Worm (Caenorhabditis elegans) whole organism, early embryonic: Measurements from ENCODE around the gene F41H10.3.

Experiments used
- B0310.2 ChIP-seq: sonication (generic microtip); optimal IDR thresholded peaks from 2 replicates; lab custom pipeline; 2016; ENCODE audit warnings: mild to moderate bottlenecking, missing genetic modification characterization, missing compliant biosample characterization
- F13C5.2 ChIP-seq: sonication (generic microtip); optimal IDR thresholded peaks from 2 replicates; lab custom pipeline; 2017; ENCODE audit warnings: mild to moderate bottlenecking, missing genetic modification characterization, inconsistent platforms, missing compliant biosample characterization
- ama-1 ChIP-seq: fragments of 150-350 bp; optimal IDR thresholded peaks from 2 replicates; lab custom pipeline; 2014
- ceh-36 ChIP-seq: sonication (generic microtip); optimal IDR thresholded peaks from 2 replicates; lab custom pipeline; 2016; ENCODE audit warnings: missing genetic modification characterization, inconsistent platforms, missing compliant biosample characterization
- flt-1 ChIP-seq: fragments of 200-800 bp; sonication (Bioruptor generic); IDR thresholded peaks from 2 replicates; pipeline ENCODE4 v1.3.6; 2022; ENCODE audit warnings: missing genetic modification characterization, missing compliant biosample characterization
- pes-1 ChIP-seq: fragments of 200-800 bp; sonication (Bioruptor generic); IDR thresholded peaks from 2 replicates; pipeline ENCODE4 v1.3.6; 2022; ENCODE audit warnings: missing genetic modification reagents, missing genetic modification characterization, missing compliant biosample characterization
- scrt-1 ChIP-seq: fragments of 200-800 bp; sonication (Bioruptor generic); IDR thresholded peaks from 2 replicates; pipeline ENCODE4 v1.3.6; 2022; ENCODE audit warnings: missing genetic modification characterization, missing compliant biosample characterization
- sea-1 ChIP-seq: fragments of 200-800 bp; sonication (Bioruptor generic); conservative IDR thresholded peaks from 2 replicates; pipeline ENCODE4 v1.3.6; 2022; ENCODE audit warnings: missing genetic modification characterization, missing compliant biosample characterization
- tbx-37 ChIP-seq: fragments of 200-800 bp; sonication (Bioruptor generic); conservative IDR thresholded peaks from 2 replicates; pipeline ENCODE4 v1.3.6; 2022; ENCODE audit warnings: missing genetic modification reagents, missing genetic modification characterization, missing compliant biosample characterization
- tra-4 ChIP-seq: sonication (generic microtip); optimal IDR thresholded peaks from 2 replicates; lab custom pipeline; 2017; ENCODE audit warnings: missing genetic modification characterization, missing compliant biosample characterization

- no peak for TF ChIP-seq ama-1 (lab: Kevin White, UChicago)
- no peak for TF ChIP-seq pes-1 (GFP tag; lab: Robert Waterston, UW)
- no peak for TF ChIP-seq sea-1 (GFP tag; lab: Robert Waterston, UW)
- TF ChIP-seq ceh-36 (tag; lab: Kevin White, UChicago): no peak
- TF ChIP-seq B0310.2 (tag; lab: Kevin White, UChicago): no peak
- TF ChIP-seq scrt-1: no peak
- no peak for TF ChIP-seq tra-4 (tag; lab: Kevin White, UChicago)
- no peak for TF ChIP-seq tbx-37 (GFP tag; lab: Robert Waterston, UW)
- TF ChIP-seq F13C5.2 (tag; lab: Kevin White, UChicago): no peak
- no peak for TF ChIP-seq flt-1 (GFP tag; lab: Robert Waterston, UW)
Measured at ce11 chrIV:5382609-5383008, 13.0 kb downstream of the F41H10.3 start, which contains the start of gene F41H10.1.
